Worm (Caenorhabditis elegans) whole organism, L4 larva: Measurements from ENCODE around the gene srw-44.
A peak's percentile ranks its signal among the peaks of the same experiment; 100 is the strongest.
"Not testable (repeated sequence)": the region's sequence is repeated elsewhere in the genome, so short reads cannot be mapped to it uniquely, and the experiment has no call there.

ENCODE experiments used
- F26F4.8 ChIP-seq: fragments of 200-800 bp; sonication (Bioruptor generic); conservative IDR thresholded peaks from 2 replicates; pipeline ENCODE4 v1.3.6; 2022; ENCODE audit warnings: missing genetic modification characterization, missing compliant biosample characterization
- F37D6.2 ChIP-seq: sonication (generic microtip); optimal IDR thresholded peaks from 2 replicates; lab custom pipeline; 2016; ENCODE audit warnings: mild to moderate bottlenecking, missing genetic modification characterization, missing compliant biosample characterization
- Y48G9A.11 ChIP-seq: fragments of 200-800 bp; sonication (Bioruptor generic); IDR thresholded peaks from 2 replicates; pipeline ENCODE4 v1.3.6; 2022; ENCODE audit warnings: missing genetic modification reagents, missing genetic modification characterization, missing compliant biosample characterization
- ZK546.5 ChIP-seq, 2 experiments: sonication (generic microtip); optimal IDR thresholded peaks; 2 replicates each; lab custom pipeline; 2017; ENCODE audit warnings: missing biosample characterization in 2 of 2, missing genetic modification characterization in 2 of 2
- aha-1 ChIP-seq: fragments of 150-350 bp; peaks from one replicate; lab custom pipeline; 2014; ENCODE audit warnings: missing biosample characterization, missing genetic modification characterization
- ceh-20 ChIP-seq: fragments of 200-800 bp; sonication (Bioruptor generic); IDR thresholded peaks from 2 replicates; pipeline ENCODE4 v1.3.6; 2022; ENCODE audit warnings: missing genetic modification reagents, missing genetic modification characterization, missing compliant biosample characterization
- ceh-44 ChIP-seq: fragments of 200-800 bp; sonication (Bioruptor generic); IDR thresholded peaks from 2 replicates; pipeline ENCODE4 v1.3.6; 2022; ENCODE audit warnings: missing genetic modification reagents, missing genetic modification characterization, missing compliant biosample characterization
- ceh-82 ChIP-seq: sonication (generic microtip); optimal IDR thresholded peaks from 2 replicates; lab custom pipeline; 2017; ENCODE audit warnings: missing biosample characterization, missing genetic modification characterization
- dmd-6 ChIP-seq: fragments of 200-800 bp; sonication (Bioruptor generic); IDR thresholded peaks from 2 replicates; pipeline ENCODE4 v1.3.6; 2022; ENCODE audit warnings: missing genetic modification reagents, missing genetic modification characterization, missing compliant biosample characterization
- dmd-8 ChIP-seq: fragments of 200-800 bp; sonication (Bioruptor generic); IDR thresholded peaks from 2 replicates; pipeline ENCODE4 v1.3.6; 2022; ENCODE audit warnings: missing genetic modification characterization, missing compliant biosample characterization
- duxl-1 ChIP-seq: sonication (generic microtip); optimal IDR thresholded peaks from 2 replicates; lab custom pipeline; 2016; ENCODE audit warnings: mild to moderate bottlenecking, missing genetic modification characterization, moderate library complexity, missing compliant biosample characterization; ENCODE audit not compliant: poor library complexity
- dve-1 ChIP-seq: sonication (generic microtip); optimal IDR thresholded peaks from 2 replicates; lab custom pipeline; 2017; ENCODE audit warnings: antibody characterized with exemption, mild to moderate bottlenecking, missing genetic modification characterization, missing compliant biosample characterization; ENCODE audit not compliant: insufficient read depth
- egl-27 ChIP-seq: sonication (generic microtip); optimal IDR thresholded peaks from 3 replicates; lab custom pipeline; 2017; ENCODE audit warnings: missing biosample characterization, missing genetic modification reagents, missing genetic modification characterization
- egl-43 ChIP-seq: fragments of 200-800 bp; sonication (Bioruptor generic); IDR thresholded peaks from 2 replicates; pipeline ENCODE4 v1.3.6; 2022; ENCODE audit warnings: missing genetic modification reagents, missing genetic modification characterization, missing compliant biosample characterization
- hlh-11 ChIP-seq: fragments of 200-800 bp; sonication (Bioruptor generic); optimal IDR thresholded peaks from 2 replicates; lab custom pipeline; 2018; ENCODE audit warnings: mild to moderate bottlenecking, missing genetic modification characterization, missing compliant biosample characterization
- hlh-30 ChIP-seq: sonication (generic microtip); optimal IDR thresholded peaks from 2 replicates; lab custom pipeline; 2017; ENCODE audit warnings: antibody characterized with exemption, mild to moderate bottlenecking, missing genetic modification characterization, missing compliant biosample characterization; ENCODE audit not compliant: insufficient read depth
- lin-29 ChIP-seq: fragments of 200-800 bp; sonication (Bioruptor generic); IDR thresholded peaks from 2 replicates; pipeline ENCODE4 v1.3.6; 2022; ENCODE audit warnings: missing genetic modification reagents, missing genetic modification characterization, missing compliant biosample characterization
- lin-38 ChIP-seq: fragments of 200-800 bp; sonication (Bioruptor generic); IDR thresholded peaks from 2 replicates; pipeline ENCODE4 v1.3.6; 2022; ENCODE audit warnings: missing genetic modification reagents, missing genetic modification characterization, missing compliant biosample characterization
- lsy-2 ChIP-seq, 2 experiments: fragments of 150-350 bp in 1 of 2; sonication (generic microtip) in 1 of 2; optimal IDR thresholded peaks; 2 replicates each; lab custom pipeline; 2014 to 2017; ENCODE audit warnings: missing biosample characterization in 2 of 2, missing genetic modification characterization in 2 of 2
- mep-1 ChIP-seq: fragments of 150-350 bp; sonication (generic microtip); optimal IDR thresholded peaks from 3 replicates; lab custom pipeline; 2014; ENCODE audit warnings: missing biosample characterization, missing genetic modification characterization
- nhr-102 ChIP-seq: sonication (generic microtip); optimal IDR thresholded peaks from 2 replicates; lab custom pipeline; 2016; ENCODE audit warnings: mild to moderate bottlenecking, missing genetic modification characterization, moderate library complexity, missing compliant biosample characterization
- nhr-41 ChIP-seq: fragments of 200-800 bp; sonication (Bioruptor generic); IDR thresholded peaks from 2 replicates; pipeline ENCODE4 v1.3.6; 2022; ENCODE audit warnings: missing genetic modification reagents, missing genetic modification characterization, missing compliant biosample characterization
- nhr-48 ChIP-seq: sonication (generic microtip); optimal IDR thresholded peaks from 2 replicates; lab custom pipeline; 2016; ENCODE audit warnings: mild to moderate bottlenecking, missing genetic modification characterization, missing compliant biosample characterization
- rbr-2 ChIP-seq: sonication (generic microtip); optimal IDR thresholded peaks from 2 replicates; lab custom pipeline; 2016; ENCODE audit warnings: missing genotype, missing genetic modification characterization, missing compliant biosample characterization
- set-16 ChIP-seq: fragments of 200-800 bp; sonication (Bioruptor generic); IDR thresholded peaks from 2 replicates; pipeline ENCODE4 v1.3.6; 2022; ENCODE audit warnings: missing genetic modification reagents, missing genetic modification characterization, missing compliant biosample characterization
- zag-1 ChIP-seq: fragments of 150-350 bp; optimal IDR thresholded peaks from 2 replicates; lab custom pipeline; 2014; ENCODE audit warnings: missing biosample characterization, missing genetic modification characterization
- zfp-2 ChIP-seq: sonication (generic microtip); optimal IDR thresholded peaks from 2 replicates; lab custom pipeline; 2016; ENCODE audit warnings: mild to moderate bottlenecking, missing genetic modification characterization, missing compliant biosample characterization
- zfp-3 ChIP-seq: fragments of 200-800 bp; sonication (Bioruptor generic); conservative IDR thresholded peaks from 2 replicates; pipeline ENCODE4 v1.3.6; 2022; ENCODE audit warnings: missing genetic modification reagents, missing genetic modification characterization, missing compliant biosample characterization
- zip-11 ChIP-seq: fragments of 200-800 bp; sonication (Bioruptor generic); IDR thresholded peaks from 2 replicates; pipeline ENCODE4 v1.3.6; 2022; ENCODE audit warnings: missing genetic modification characterization, missing compliant biosample characterization
- zip-2 ChIP-seq: fragments of 150-350 bp; optimal IDR thresholded peaks from 2 replicates; lab custom pipeline; 2014; ENCODE audit warnings: missing biosample characterization, missing genetic modification characterization
- ztf-11 ChIP-seq: fragments of 150-350 bp; optimal IDR thresholded peaks from 2 replicates; lab custom pipeline; 2014; ENCODE audit warnings: missing biosample characterization, missing genetic modification characterization

srw-44 gene

DNA sequence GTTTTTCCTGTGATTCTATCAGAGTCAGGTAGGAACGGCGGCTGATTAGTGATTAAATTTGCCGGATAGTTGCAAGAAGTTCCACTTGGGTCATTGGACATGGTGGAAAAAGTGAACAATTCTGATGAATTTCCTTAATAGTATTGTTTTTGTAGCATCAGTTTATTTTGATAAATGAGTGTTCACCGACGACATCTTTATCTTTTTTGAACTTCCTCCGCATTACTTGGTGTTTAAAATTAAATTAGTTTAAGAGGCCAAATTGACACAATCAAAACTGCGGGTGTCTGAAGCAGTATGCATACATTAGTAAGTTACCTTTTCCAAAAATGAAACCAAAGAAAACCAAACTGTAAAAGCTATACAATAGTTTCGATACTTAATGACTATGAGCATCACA, 30.9 kb upstream of the srw-44 start, which contains the start of gene W06G6.11:
Gene W06G6.11 (minus strand): TSS at position 101 of the 400 bp plus-strand sequence.
- TF ChIP-seq lin-29, lin-38, ceh-20 (GFP tag; lab: Robert Waterston, UW): not testable (repeated sequence)
- TF ChIP-seq, all 104 proteins: peak for 0; not testable (repeated sequence) for 104

- TF ChIP-seq hlh-11 (tag; lab: Kevin White, UChicago); duxl-1; lsy-2 (tag; optimal IDR thresholded peaks at IDR 0.05; lab: Kevin White, UChicago): not testable (repeated sequence)
- TF ChIP-seq, all 104 proteins: peak for 0; not testable (repeated sequence) for 104
These were observed 25.8 kb upstream of the srw-44 start, which contains the start of gene W06G6.15 for ce11 chrV:16654242-16654641. Gene W06G6.15 (plus strand): TSS chrV:16654542.

DNA sequence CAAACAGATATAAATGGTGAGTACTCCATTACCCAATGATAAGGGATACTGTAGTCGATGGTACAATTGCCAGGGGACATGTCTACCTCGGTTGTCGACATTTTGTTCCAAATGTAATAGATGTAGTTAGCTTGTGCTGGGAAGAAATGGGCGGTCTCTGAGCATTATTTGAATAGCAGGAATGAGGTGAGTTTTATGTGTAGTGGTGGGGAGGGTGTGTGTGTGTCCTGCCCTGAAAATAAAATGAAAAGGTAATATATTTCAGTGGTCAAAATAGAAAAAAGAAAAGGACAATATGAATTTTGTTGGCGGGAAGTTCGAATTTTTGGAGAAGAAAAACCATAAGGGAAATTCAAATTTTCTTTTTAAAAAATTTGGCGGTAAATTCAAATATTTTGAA, 19.3 kb upstream of the srw-44 start, which contains the start of gene Y70C5B.2:
Gene Y70C5B.2 (minus strand): TSS at position 101 of the 400 bp plus-strand sequence.
- not testable (repeated sequence) for TF ChIP-seq hlh-30, hlh-11, dve-1 (tag; lab: Kevin White, UChicago)

ce11 chrV:16666647-16667046, 13.4 kb upstream of the srw-44 start, which contains the start of gene F14F8.14:
Gene F14F8.14 (minus strand): TSS chrV:16666747.
- no peak for TF ChIP-seq egl-43 (GFP tag; lab: Robert Waterston, UW)
- TF ChIP-seq ztf-11 (tag; lab: Kevin White, UChicago), result no peak
- TF ChIP-seq nhr-48, result no peak
- TF ChIP-seq mep-1 (tag; lab: Kevin White, UChicago), result no peak
- no peak for TF ChIP-seq zfp-3 (GFP tag; lab: Robert Waterston, UW)
- TF ChIP-seq F26F4.8 (GFP tag; lab: Robert Waterston, UW), result no peak
- TF ChIP-seq ceh-82 (tag; lab: Kevin White, UChicago), result no peak
- TF ChIP-seq ceh-44 (GFP tag; lab: Robert Waterston, UW), result no peak

DNA sequence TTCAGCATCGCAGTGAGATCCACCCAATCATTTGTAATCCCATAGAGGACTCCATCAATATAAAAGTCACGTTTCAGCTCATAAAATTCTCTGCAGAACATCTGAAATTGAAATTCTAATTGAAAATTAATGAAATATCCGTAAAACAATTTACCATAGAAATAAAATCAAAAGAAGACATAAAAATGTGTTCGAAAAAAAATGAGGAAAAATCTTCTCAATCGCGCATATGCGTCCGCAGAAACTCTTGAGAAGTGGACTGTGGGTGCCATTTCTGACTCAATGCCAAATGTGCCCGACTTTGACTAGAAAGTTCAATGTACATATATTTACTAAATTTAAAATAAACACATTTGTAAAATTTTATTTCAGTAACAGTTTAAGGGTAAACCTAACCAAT, 11.6 kb upstream of the srw-44 start, which contains the start of gene F14F8.9:
Gene F14F8.9 (minus strand): TSS at position 101 of the 400 bp plus-strand sequence.
- no peak for TF ChIP-seq zip-2 (tag; lab: Kevin White, UChicago)
- TF ChIP-seq ZK546.5 (tag; optimal IDR thresholded peaks at IDR 0.05; lab: Kevin White, UChicago), result no peak
- no peak for TF ChIP-seq nhr-102 (tag; lab: Kevin White, UChicago)
- no peak for TF ChIP-seq egl-27 (tag; lab: Kevin White, UChicago)
- TF ChIP-seq zip-11, result no peak
- TF ChIP-seq zag-1 (tag; lab: Kevin White, UChicago), result no peak
- no peak for TF ChIP-seq set-16 (GFP tag; lab: Robert Waterston, UW)
- no peak for TF ChIP-seq dve-1 (tag; lab: Kevin White, UChicago)
- no peak for TF ChIP-seq dmd-6 (GFP tag; lab: Robert Waterston, UW)
- no peak for TF ChIP-seq hlh-11 (tag; lab: Kevin White, UChicago)
- TF ChIP-seq dmd-8 (GFP tag; lab: Robert Waterston, UW), result no peak
- TF ChIP-seq Y48G9A.11 (GFP tag; lab: Robert Waterston, UW), result no peak
- no peak for TF ChIP-seq lsy-2 (tag; optimal IDR thresholded peaks at IDR 0.05; lab: Kevin White, UChicago)
- no peak for TF ChIP-seq ceh-44 (GFP tag; lab: Robert Waterston, UW)
- no peak for TF ChIP-seq nhr-41
- TF ChIP-seq zfp-2 (tag; lab: Kevin White, UChicago), result no peak
- TF ChIP-seq rbr-2, result no peak

DNA sequence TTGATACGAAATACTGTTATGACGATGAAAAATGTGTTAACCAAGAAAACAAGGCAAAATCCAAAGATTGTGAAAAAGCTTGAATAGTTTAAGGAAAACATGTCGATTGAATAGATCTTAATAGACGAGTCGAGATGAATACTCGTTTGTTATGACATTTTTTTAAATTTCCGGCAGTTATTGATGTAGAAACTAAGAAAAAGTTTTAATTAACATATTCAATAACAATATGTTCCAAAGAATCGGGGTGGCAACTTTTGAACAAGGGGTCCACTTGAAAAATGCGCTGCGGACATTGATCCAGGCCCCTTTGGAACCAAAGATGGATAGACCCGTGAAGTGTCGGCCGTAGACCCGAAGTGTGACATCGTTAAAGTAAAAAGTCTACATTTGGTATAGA, 8.9 kb upstream of the srw-44 start, which contains the start of gene str-61:
Gene str-61 (minus strand): TSS at position 101 of the 400 bp plus-strand sequence.
- peak; percentile 6 for TF ChIP-seq aha-1 (tag; lab: Kevin White, UChicago)
- TF ChIP-seq F37D6.2 (tag; lab: Kevin White, UChicago), result no peak
